Worm (Caenorhabditis elegans): ENCODE measurements around the gene ZC53.2.

- TF ChIP-seq unc-39 (tag; optimal IDR thresholded peaks at IDR 0.05) (no peak), duxl-1 (tag; optimal IDR thresholded peaks at IDR 0.05; ENCODE audit: poor library complexity) (no peak), ztf-11 (tag; optimal IDR thresholded peaks at IDR 0.05) (no peak), fkh-10 (GFP tag; optimal IDR thresholded peaks at IDR 0.05) (no peak), hlh-11 (tag; optimal IDR thresholded peaks at IDR 0.05) (no peak), hlh-30 (tag; optimal IDR thresholded peaks at IDR 0.05; ENCODE audit: insufficient read depth) (no peak)
These were observed 33.2 kb downstream of the ZC53.2 start for ce11 chrX:1890817-1891216.
